Worm (Caenorhabditis elegans): Measurements from ENCODE around the gene math-10.

math-10 gene

ce11 chrII:1901981-1902380 is 30.6 kb downstream of the math-10 start, which contains the start of gene math-23:
TSS of gene math-23 (plus strand) at chrII:1902281.
- no peak for TF ChIP-seq lin-32 (GFP tag; optimal IDR thresholded peaks at IDR 0.05)
- no peak for TF ChIP-seq ceh-43 (GFP tag; optimal IDR thresholded peaks at IDR 0.05)
- TF ChIP-seq ham-2 (GFP tag; optimal IDR thresholded peaks at IDR 0.05): no peak
- no peak for TF ChIP-seq ceh-83 (GFP tag; optimal IDR thresholded peaks at IDR 0.05)
- TF ChIP-seq blmp-1 (tag; optimal IDR thresholded peaks at IDR 0.05): no peak
- no peak for TF ChIP-seq unc-120 (tag; optimal IDR thresholded peaks at IDR 0.05; ENCODE audit: poor library complexity, severe bottlenecking)

- TF ChIP-seq nhr-28 (tag; optimal IDR thresholded peaks at IDR 0.05) (no peak), unc-39 (tag; optimal IDR thresholded peaks at IDR 0.05) (no peak), mep-1 (tag; optimal IDR thresholded peaks at IDR 0.05) (no peak), unc-120 (tag; optimal IDR thresholded peaks at IDR 0.05; ENCODE audit: poor library complexity, severe bottlenecking) (no peak), lsy-2 (tag; optimal IDR thresholded peaks at IDR 0.05) (no peak), ceh-83 (GFP tag; optimal IDR thresholded peaks at IDR 0.05) (no peak), ztf-11 (tag; optimal IDR thresholded peaks at IDR 0.05) (no peak), zip-8 (tag; optimal IDR thresholded peaks at IDR 0.05) (no peak), nhr-76 (tag; optimal IDR thresholded peaks at IDR 0.05) (no peak), drap-1 (GFP tag; optimal IDR thresholded peaks at IDR 0.05) (no peak)
Observed at ce11 chrII:1905104-1905503, 33.8 kb downstream of the math-10 start, which contains the start of gene math-22. TSS of gene math-22 (plus strand) at chrII:1905404.

ce11 chrII:1912741-1913140 is 41.4 kb downstream of the math-10 start, which contains the start of gene math-31:
TSS of gene math-31 (minus strand) at chrII:1912841.
- TF ChIP-seq nhr-2 (tag; optimal IDR thresholded peaks at IDR 0.05): no peak
- no peak for TF ChIP-seq tbx-8 (GFP tag; optimal IDR thresholded peaks at IDR 0.05)
- TF ChIP-seq sem-2 (GFP tag; optimal IDR thresholded peaks at IDR 0.05): no peak
- no peak for TF ChIP-seq nhr-237 (tag; optimal IDR thresholded peaks at IDR 0.05)
- TF ChIP-seq nhr-12 (tag; optimal IDR thresholded peaks at IDR 0.05): no peak
- TF ChIP-seq nhr-76 (tag; optimal IDR thresholded peaks at IDR 0.05): no peak
- no peak for TF ChIP-seq drap-1 (GFP tag; optimal IDR thresholded peaks at IDR 0.05)
- no peak for TF ChIP-seq ceh-83 (GFP tag; optimal IDR thresholded peaks at IDR 0.05)
- TF ChIP-seq hlh-1 (tag; optimal IDR thresholded peaks at IDR 0.05): no peak
- TF ChIP-seq mls-2 (tag; optimal IDR thresholded peaks at IDR 0.05): no peak
- TF ChIP-seq unc-62 (GFP tag; optimal IDR thresholded peaks at IDR 0.05): no peak
- TF ChIP-seq ceh-39 (tag; optimal IDR thresholded peaks at IDR 0.05): no peak
- TF ChIP-seq unc-39 (tag; optimal IDR thresholded peaks at IDR 0.05): no peak
- no peak for TF ChIP-seq elt-1 (tag; optimal IDR thresholded peaks at IDR 0.05; ENCODE audit: borderline replicate concordance, insufficient read depth)
- TF ChIP-seq flh-1 (GFP tag; optimal IDR thresholded peaks at IDR 0.05): no peak

ce11 chrII:1917862-1918261 is 46.5 kb downstream of the math-10 start, which contains the start of gene bath-4:
TSS of gene bath-4 (minus strand) at chrII:1917962.
- TF ChIP-seq unc-62 (GFP tag; optimal IDR thresholded peaks at IDR 0.05): no peak
- no peak for TF ChIP-seq sem-2 (GFP tag; optimal IDR thresholded peaks at IDR 0.05)
- TF ChIP-seq nhr-12 (tag; optimal IDR thresholded peaks at IDR 0.05): no peak
- no peak for TF ChIP-seq zip-8 (tag; optimal IDR thresholded peaks at IDR 0.05)
- no peak for TF ChIP-seq sptf-1 (tag; optimal IDR thresholded peaks at IDR 0.05)
- TF ChIP-seq M03D4.4 (tag; optimal IDR thresholded peaks at IDR 0.05): no peak
- no peak for TF ChIP-seq nhr-28 (tag; optimal IDR thresholded peaks at IDR 0.05)
- TF ChIP-seq mep-1 (tag; optimal IDR thresholded peaks at IDR 0.05): no peak
- TF ChIP-seq flh-1 (GFP tag; optimal IDR thresholded peaks at IDR 0.05): no peak

- TF ChIP-seq ces-1 (GFP tag; optimal IDR thresholded peaks at IDR 0.05): no peak
- no peak for TF ChIP-seq ham-2 (GFP tag; optimal IDR thresholded peaks at IDR 0.05)
- no peak for TF ChIP-seq sem-2 (GFP tag; optimal IDR thresholded peaks at IDR 0.05)
- no peak for TF ChIP-seq unc-39 (tag; optimal IDR thresholded peaks at IDR 0.05)
- no peak for TF ChIP-seq flh-1 (GFP tag; optimal IDR thresholded peaks at IDR 0.05)
- TF ChIP-seq pha-4 (tag; optimal IDR thresholded peaks at IDR 0.05): no peak
- no peak for TF ChIP-seq mab-5 (tag; optimal IDR thresholded peaks at IDR 0.05)
- TF ChIP-seq nhr-28 (tag; optimal IDR thresholded peaks at IDR 0.05): no peak
- no peak for TF ChIP-seq lin-32 (GFP tag; optimal IDR thresholded peaks at IDR 0.05)
- TF ChIP-seq blmp-1 (tag; optimal IDR thresholded peaks at IDR 0.05): no peak
- no peak for TF ChIP-seq lin-13 (tag; optimal IDR thresholded peaks at IDR 0.05)
- TF ChIP-seq mep-1 (tag; optimal IDR thresholded peaks at IDR 0.05): no peak
- no peak for TF ChIP-seq nhr-237 (tag; optimal IDR thresholded peaks at IDR 0.05)
Observed at ce11 chrII:1921018-1921417, 49.7 kb downstream of the math-10 start, which contains the start of gene bath-7. TSS of gene bath-7 (minus strand) at chrII:1921118.
